Fruit fly (Drosophila melanogaster) whole organism, embryonic: Measurements from ENCODE around the gene CG9302.

ENCODE experiments used
- Aef1 ChIP-seq: fragments of 200-800 bp; sonication (Bioruptor generic); IDR thresholded peaks from 3 replicates; pipeline ENCODE4 v1.3.6; 2022; ENCODE audit warnings: missing biosample characterization, missing genetic modification characterization
- B-H2 ChIP-seq: fragments of 200-800 bp; sonication (Bioruptor generic); optimal IDR thresholded peaks from 2 replicates; lab custom pipeline; 2018; ENCODE audit warnings: missing biosample characterization, mild to moderate bottlenecking, missing genetic modification characterization
- CG10654 ChIP-seq: fragments of 200-800 bp; sonication (Bioruptor generic); optimal IDR thresholded peaks from 2 replicates; lab custom pipeline; 2016; ENCODE audit warnings: missing biosample characterization, missing genetic modification characterization
- CG14860 ChIP-seq: fragments of 200-800 bp; sonication (Bioruptor generic); IDR thresholded peaks from 3 replicates; pipeline ENCODE4 v1.3.6; 2022; ENCODE audit warnings: missing biosample characterization, missing genetic modification characterization; ENCODE audit not compliant: partially characterized antibody
- CG15269 ChIP-seq: fragments of 200-800 bp; sonication (Bioruptor generic); optimal IDR thresholded peaks from 2 replicates; lab custom pipeline; 2018; ENCODE audit warnings: missing biosample characterization, mild to moderate bottlenecking, missing genetic modification characterization, moderate library complexity
- CG15696 ChIP-seq: fragments of 200-800 bp; sonication (Bioruptor generic); optimal IDR thresholded peaks from 2 replicates; lab custom pipeline; 2019; ENCODE audit warnings: missing biosample characterization, mild to moderate bottlenecking, missing genetic modification characterization, moderate library complexity
- CG16863 ChIP-seq: fragments of 200-800 bp; sonication (Bioruptor generic); optimal IDR thresholded peaks from 3 replicates; lab custom pipeline; 2016; ENCODE audit warnings: missing biosample characterization, missing genetic modification characterization
- CG1832 ChIP-seq: fragments of 200-800 bp; sonication (Bioruptor generic); optimal IDR thresholded peaks from 2 replicates; lab custom pipeline; 2017; ENCODE audit warnings: missing biosample characterization, mild to moderate bottlenecking, missing genetic modification characterization, inconsistent platforms
- CG3065 ChIP-seq: fragments of 200-800 bp; sonication (Bioruptor generic); optimal IDR thresholded peaks from 2 replicates; lab custom pipeline; 2016; ENCODE audit warnings: missing biosample characterization, missing genetic modification characterization
- CG31388 ChIP-seq: fragments of 200-800 bp; sonication (Bioruptor generic); optimal IDR thresholded peaks from 2 replicates; lab custom pipeline; 2016; ENCODE audit warnings: missing biosample characterization, missing genetic modification characterization
- CG3281 ChIP-seq: fragments of 200-800 bp; sonication (Bioruptor generic); optimal IDR thresholded peaks from 3 replicates; lab custom pipeline; 2017; ENCODE audit warnings: missing biosample characterization, mild to moderate bottlenecking, missing genetic modification characterization
- CG34422 ChIP-seq: fragments of 200-800 bp; sonication (Bioruptor generic); IDR thresholded peaks from 3 replicates; pipeline ENCODE4 v1.3.6; 2022; ENCODE audit warnings: missing biosample characterization, missing genetic modification characterization
- CG3838 ChIP-seq: fragments of 200-800 bp; sonication (Bioruptor generic); optimal IDR thresholded peaks from 3 replicates; lab custom pipeline; 2016; ENCODE audit warnings: missing biosample characterization, missing genetic modification characterization
- CG4730 ChIP-seq: fragments of 200-800 bp; sonication (Bioruptor generic); IDR thresholded peaks from 2 replicates; pipeline ENCODE4 v1.3.6; 2022; ENCODE audit warnings: missing biosample characterization, missing genetic modification characterization
- CG7987 ChIP-seq: fragments of 200-800 bp; sonication (Bioruptor generic); optimal IDR thresholded peaks from 2 replicates; lab custom pipeline; 2018; ENCODE audit warnings: missing biosample characterization, mild to moderate bottlenecking, missing genetic modification characterization, moderate library complexity
- CG8089 ChIP-seq: fragments of 200-800 bp; sonication (Bioruptor generic); optimal IDR thresholded peaks from 3 replicates; lab custom pipeline; 2016; ENCODE audit warnings: missing biosample characterization, missing genetic modification characterization
- CG8478 ChIP-seq: fragments of >200 bp; optimal IDR thresholded peaks from 2 replicates; lab custom pipeline; 2018
- CG9797 ChIP-seq: fragments of 200-800 bp; sonication (Bioruptor generic); optimal IDR thresholded peaks from 3 replicates; lab custom pipeline; 2018; ENCODE audit warnings: missing biosample characterization, mild to moderate bottlenecking, missing genetic modification characterization
- CG9932 ChIP-seq: fragments of 200-800 bp; sonication (Bioruptor generic); IDR thresholded peaks from 2 replicates; pipeline ENCODE4 v1.3.6; 2022; ENCODE audit warnings: missing biosample characterization, missing genetic modification characterization
- Camta ChIP-seq: fragments of 200-800 bp; sonication (Bioruptor generic); optimal IDR thresholded peaks from 2 replicates; lab custom pipeline; 2016; ENCODE audit warnings: missing biosample characterization, missing genetic modification characterization
- Chrac-16 ChIP-seq: fragments of 200-800 bp; sonication (Bioruptor generic); optimal IDR thresholded peaks from 3 replicates; lab custom pipeline; 2016; ENCODE audit warnings: missing biosample characterization, missing genetic modification characterization
- Dip2 ChIP-seq: fragments of 200-800 bp; sonication (Bioruptor generic); IDR thresholded peaks from 2 replicates; pipeline ENCODE4 v1.3.6; 2022; ENCODE audit warnings: missing biosample characterization, missing genetic modification characterization
- Dip3 ChIP-seq: fragments of 200-800 bp; sonication (Bioruptor generic); optimal IDR thresholded peaks from 3 replicates; lab custom pipeline; 2016; ENCODE audit warnings: missing biosample characterization, missing genetic modification characterization
- Elba2 ChIP-seq: fragments of 200-800 bp; sonication (Bioruptor generic); optimal IDR thresholded peaks from 3 replicates; lab custom pipeline; 2016; ENCODE audit warnings: missing biosample characterization, missing genetic modification characterization
- Gsc ChIP-seq: fragments of 200-800 bp; sonication (Bioruptor generic); IDR thresholded peaks from 2 replicates; pipeline ENCODE4 v1.3.6; 2022; ENCODE audit warnings: missing biosample characterization, missing genetic modification characterization
- Gug ChIP-seq: fragments of 200-800 bp; sonication (Bioruptor generic); IDR thresholded peaks from 4 replicates; pipeline ENCODE4 v1.3.6; 2022; ENCODE audit warnings: missing biosample characterization, missing genetic modification characterization
- HLHmδ ChIP-seq: fragments of 200-800 bp; sonication (Bioruptor generic); optimal IDR thresholded peaks from 2 replicates; lab custom pipeline; 2018; ENCODE audit warnings: missing biosample characterization, mild to moderate bottlenecking, missing genetic modification characterization, moderate library complexity
- MBD-R2 ChIP-seq: fragments of 200-800 bp; sonication (Bioruptor generic); IDR thresholded peaks from 2 replicates; pipeline ENCODE4 v1.3.6; 2022; ENCODE audit warnings: missing biosample characterization, missing genetic modification characterization
- Opbp ChIP-seq: fragments of 200-800 bp; sonication (Bioruptor generic); IDR thresholded peaks from 3 replicates; pipeline ENCODE4 v1.3.6; 2022; ENCODE audit warnings: missing biosample characterization, missing genetic modification characterization; ENCODE audit not compliant: partially characterized antibody
- Side ChIP-seq: fragments of 200-800 bp; sonication (Bioruptor generic); optimal IDR thresholded peaks from 2 replicates; lab custom pipeline; 2016; ENCODE audit warnings: missing biosample characterization, missing genetic modification characterization
- YL-1 ChIP-seq: fragments of 200-800 bp; sonication (Bioruptor generic); optimal IDR thresholded peaks from 3 replicates; lab custom pipeline; 2017; ENCODE audit warnings: missing biosample characterization, mild to moderate bottlenecking, missing genetic modification characterization
- al ChIP-seq: fragments of 200-800 bp; sonication (Bioruptor generic); IDR thresholded peaks from 2 replicates; pipeline ENCODE4 v1.3.6; 2022; ENCODE audit warnings: missing biosample characterization, missing genetic modification characterization
- ato ChIP-seq: fragments of 200-800 bp; sonication (Bioruptor generic); IDR thresholded peaks from 2 replicates; pipeline ENCODE4 v1.3.6; 2022; ENCODE audit warnings: missing biosample characterization, missing genetic modification characterization; ENCODE audit not compliant: partially characterized antibody
- bab2 ChIP-seq: fragments of 200-800 bp; sonication (Bioruptor generic); optimal IDR thresholded peaks from 2 replicates; lab custom pipeline; 2016; ENCODE audit warnings: missing biosample characterization, missing genetic modification characterization
- br ChIP-seq: fragments of >200 bp; optimal IDR thresholded peaks from 2 replicates; lab custom pipeline; 2017
- cwo ChIP-seq: fragments of 200-800 bp; sonication (Bioruptor generic); optimal IDR thresholded peaks from 3 replicates; lab custom pipeline; 2017; ENCODE audit warnings: missing biosample characterization, missing genetic modification characterization, mild to moderate bottlenecking, moderate library complexity, missing genetic modification reagents
- dimm ChIP-seq: fragments of 200-800 bp; sonication (Bioruptor generic); IDR thresholded peaks from 2 replicates; pipeline ENCODE4 v1.3.6; 2022; ENCODE audit warnings: missing biosample characterization, missing genetic modification characterization
- dpn ChIP-seq, 2 experiments: fragments of 200-800 bp; sonication (Bioruptor generic); optimal IDR thresholded peaks; 3 replicates each; lab custom pipeline; 2016; ENCODE audit warnings: missing biosample characterization in 2 of 2, missing genetic modification characterization in 2 of 2
- eve ChIP-seq, 2 experiments: fragments of >200 bp; optimal IDR thresholded peaks; 2 replicates each; lab custom pipeline; 2017; ENCODE audit warnings: missing biosample characterization in 2 of 2, missing genetic modification characterization in 2 of 2
- fd64A ChIP-seq: fragments of 200-800 bp; sonication (Bioruptor generic); optimal IDR thresholded peaks from 3 replicates; lab custom pipeline; 2018; ENCODE audit warnings: missing biosample characterization, mild to moderate bottlenecking, missing genetic modification characterization
- gro ChIP-seq: fragments of 200-800 bp; sonication (Bioruptor generic); optimal IDR thresholded peaks from 2 replicates; lab custom pipeline; 2016; ENCODE audit warnings: missing biosample characterization, missing genetic modification characterization
- gsb ChIP-seq: fragments of 200-800 bp; sonication (Bioruptor generic); IDR thresholded peaks from 2 replicates; pipeline ENCODE4 v1.3.6; 2022; ENCODE audit warnings: missing biosample characterization, missing genetic modification characterization
- her ChIP-seq: fragments of 200-800 bp; sonication (Bioruptor generic); optimal IDR thresholded peaks from 2 replicates; lab custom pipeline; 2016; ENCODE audit warnings: missing biosample characterization, missing genetic modification characterization
- lov ChIP-seq, 2 experiments: fragments of 200-800 bp in 1 of 2; fragments of >200 bp in 1 of 2; sonication (Bioruptor generic) in 1 of 2; IDR thresholded peaks in 1 of 2; optimal IDR thresholded peaks in 1 of 2; 2 replicates in 1 of 2; 3 replicates in 1 of 2; pipeline versions ENCODE4 v1.3.6 to Lab custom; 2017 to 2022; ENCODE audit warnings: missing biosample characterization in 1 of 2, missing genetic modification characterization in 1 of 2
- onecut ChIP-seq: fragments of 200-800 bp; sonication (Bioruptor generic); IDR thresholded peaks from 2 replicates; pipeline ENCODE4 v1.3.6; 2022; ENCODE audit warnings: missing biosample characterization, missing genetic modification characterization
- pita ChIP-seq: fragments of 200-800 bp; sonication (Bioruptor generic); optimal IDR thresholded peaks from 2 replicates; lab custom pipeline; 2017; ENCODE audit warnings: missing biosample characterization, mild to moderate bottlenecking, missing genetic modification characterization
- pnt ChIP-seq: fragments of 200-800 bp; sonication (Bioruptor generic); optimal IDR thresholded peaks from 3 replicates; lab custom pipeline; 2016; ENCODE audit warnings: missing biosample characterization, missing genetic modification characterization
- ranshi ChIP-seq: fragments of 200-800 bp; sonication (Bioruptor generic); IDR thresholded peaks from 2 replicates; pipeline ENCODE4 v1.3.6; 2022; ENCODE audit warnings: missing biosample characterization, missing genetic modification characterization
- shn ChIP-seq: fragments of 200-800 bp; sonication (Bioruptor generic); optimal IDR thresholded peaks from 3 replicates; lab custom pipeline; 2016; ENCODE audit warnings: missing biosample characterization, missing genetic modification characterization
- toy ChIP-seq: fragments of 200-800 bp; sonication (Bioruptor generic); IDR thresholded peaks from 2 replicates; pipeline ENCODE4 v1.3.6; 2022; ENCODE audit warnings: missing biosample characterization, missing genetic modification characterization
- vvl ChIP-seq: fragments of 200-800 bp; sonication (Bioruptor generic); IDR thresholded peaks from 2 replicates; pipeline ENCODE4 v1.3.6; 2022; ENCODE audit warnings: missing biosample characterization, missing genetic modification characterization
- wek ChIP-seq: fragments of 200-800 bp; sonication (Bioruptor generic); optimal IDR thresholded peaks from 3 replicates; lab custom pipeline; 2018; ENCODE audit warnings: missing biosample characterization, mild to moderate bottlenecking, missing genetic modification characterization, moderate library complexity

Gene CG9302

DNA sequence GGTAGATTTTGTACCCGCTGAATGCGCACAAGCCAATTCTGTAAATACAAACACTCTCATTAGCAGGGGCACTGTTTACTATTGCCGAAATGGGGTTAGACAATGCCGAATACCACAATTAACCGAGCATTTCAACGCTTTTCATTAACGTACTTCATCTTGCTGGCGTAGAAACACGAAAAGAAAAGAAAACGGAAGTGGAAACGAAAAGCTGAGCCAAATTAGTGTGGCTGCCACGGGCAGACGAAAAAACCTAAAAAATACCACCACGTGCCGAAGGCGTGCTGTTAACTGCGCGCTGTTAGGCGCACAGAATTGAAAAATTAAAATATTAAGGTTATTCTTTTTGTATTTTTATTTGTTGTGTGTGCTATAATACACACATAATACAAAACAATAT lies 16.6 kb upstream of the CG9302 start, which contains the start of gene RpL24 (continued):
- TF ChIP-seq cwo (GFP tag; lab: Kevin White, UChicago) (peak; percentile 77), toy (peak; percentile 71; the same call in 1 of the 2 replicates), pnt (GFP tag; lab: Kevin White, UChicago) (peak; percentile 16), B-H2 (GFP tag; lab: Kevin White, UChicago) (peak; percentile 97), lov (optimal IDR thresholded peaks at IDR 0.05; lab: Kevin White, UChicago) (no peak), lov (GFP tag; IDR thresholded peaks at IDR 0.05; lab: Robert Waterston, UW) (peak; percentile 98), CG10654 (GFP tag; lab: Kevin White, UChicago) (peak; percentile 88), CG14860 (GFP tag; lab: Robert Waterston, UW) (no peak), CG7987 (GFP tag; lab: Kevin White, UChicago) (peak; percentile 99), Gsc (no peak), CG3281 (peak; percentile 96), bab2 (GFP tag; lab: Kevin White, UChicago) (peak; percentile 47), HLHmδ (GFP tag; lab: Kevin White, UChicago) (peak; percentile 94), MBD-R2 (GFP tag; lab: Robert Waterston, UW) (peak; percentile 71), CG1832 (GFP tag; lab: Kevin White, UChicago) (no peak), fd64A (peak; percentile 93), CG15696 (tag; lab: Kevin White, UChicago) (peak; percentile 50), Side (GFP tag; lab: Kevin White, UChicago) (peak; percentile 93), Elba2 (no peak), CG15269 (tag; lab: Kevin White, UChicago) (peak; percentile 82), al (peak; percentile 56), CG4730 (GFP tag; lab: Robert Waterston, UW) (no peak), pita (GFP tag; lab: Kevin White, UChicago) (no peak), Opbp (GFP tag; lab: Robert Waterston, UW) (0 out of 3 replicates have a peak, but pooled peaks have one; percentile 11), CG3838 (peak; percentile 62), ranshi (GFP tag; lab: Robert Waterston, UW) (peak; percentile 88), Camta (GFP tag; lab: Kevin White, UChicago) (peak; percentile 93), Dip2 (no peak), eve (GFP tag; optimal IDR thresholded peaks at IDR 0.05; lab: Kevin White, UChicago) (no peak), her (peak; percentile 93), wek (GFP tag; lab: Kevin White, UChicago) (peak; percentile 98), Gug (peak; percentile 27; the same call in 2 of the 4 replicates), CG3065 (GFP tag; lab: Kevin White, UChicago) (peak; percentile 78), CG31388 (GFP tag; lab: Kevin White, UChicago) (peak; percentile 39), vvl (GFP tag; lab: Robert Waterston, UW) (peak; percentile 96), onecut (GFP tag; lab: Robert Waterston, UW) (peak; percentile 94), Aef1 (GFP tag; lab: Robert Waterston, UW) (peak; percentile 54; the same call in 2 of the 3 replicates), CG8478 (lab: Kevin White, UChicago) (no peak), dpn (GFP tag; optimal IDR thresholded peaks at IDR 0.05; lab: Kevin White, UChicago) (peak; percentile 80 to 92), CG9797 (peak; percentile 90), CG34422 (peak; percentile 90; the same call in 2 of the 3 replicates), ato (peak; percentile 36; the same call in 1 of the 2 replicates), YL-1 (GFP tag; lab: Kevin White, UChicago) (peak; percentile 99), Dip3 (GFP tag; lab: Kevin White, UChicago) (peak; percentile 89), br (lab: Kevin White, UChicago) (no peak), CG8089 (GFP tag; lab: Kevin White, UChicago) (peak; percentile 92), dimm (GFP tag; lab: Robert Waterston, UW) (peak; percentile 75), Chrac-16 (GFP tag; lab: Kevin White, UChicago) (peak; percentile 71), gro (GFP tag; lab: Kevin White, UChicago) (peak; percentile 94), CG16863 (GFP tag; lab: Kevin White, UChicago) (peak; percentile 81), gsb (GFP tag; lab: Robert Waterston, UW) (peak; percentile 63), CG9932 (peak; percentile 75), shn (peak; percentile 89)
